Worm (Caenorhabditis elegans): ENCODE data around the gene F59E11.5.

The F59E11.5 gene

ce11 chrV:8994272-8994671 is 629 bp upstream of the F59E11.5 start (continued):
- TF ChIP-seq elt-3 (tag; optimal IDR thresholded peaks at IDR 0.05), result peak in 4 of 6 experiments; percentile 44 to 91 (median 86)
- no peak for TF ChIP-seq ama-1 (optimal IDR thresholded peaks at IDR 0.05)
- no peak for TF ChIP-seq aly-2 (tag; optimal IDR thresholded peaks at IDR 0.05)
- no peak for TF ChIP-seq nhr-84 (tag; optimal IDR thresholded peaks at IDR 0.05)
- TF ChIP-seq aha-1 (tag; optimal IDR thresholded peaks at IDR 0.05), result no peak
- TF ChIP-seq mdl-1 (tag; optimal IDR thresholded peaks at IDR 0.05), result no peak

ce11 chrV:9001175-9001574 is 6.3 kb downstream of the F59E11.5 start, which contains the start of gene F59E11.2:
Gene F59E11.2, plus strand, starts transcription at chrV:9001475.
- TF ChIP-seq ceh-8 (GFP tag; optimal IDR thresholded peaks at IDR 0.05) (no peak), sptf-1 (tag; optimal IDR thresholded peaks at IDR 0.05) (no peak), tbx-2 (tag; optimal IDR thresholded peaks at IDR 0.05) (no peak), nhr-11 (tag; optimal IDR thresholded peaks at IDR 0.05) (no peak), elt-2 (tag; optimal IDR thresholded peaks at IDR 0.05) (no peak), ama-1 (optimal IDR thresholded peaks at IDR 0.05) (no peak), ceh-82 (tag; optimal IDR thresholded peaks at IDR 0.05) (no peak), egl-27 (tag; optimal IDR thresholded peaks at IDR 0.05) (no peak), snu-23 (GFP tag; optimal IDR thresholded peaks at IDR 0.05) (no peak), zip-4 (GFP tag; optimal IDR thresholded peaks at IDR 0.05) (no peak), fkh-10 (GFP tag; optimal IDR thresholded peaks at IDR 0.05) (no peak), rnt-1 (tag; optimal IDR thresholded peaks at IDR 0.05) (no peak), aha-1 (tag; optimal IDR thresholded peaks at IDR 0.05) (no peak), sox-4 (tag; optimal IDR thresholded peaks at IDR 0.05) (no peak), ceh-88 (GFP tag; IDR thresholded peaks at IDR 0.05) (no peak), nhr-77 (tag; optimal IDR thresholded peaks at IDR 0.05) (no peak), swsn-7 (tag; optimal IDR thresholded peaks at IDR 0.05) (no peak), tlp-1 (tag; optimal IDR thresholded peaks at IDR 0.05) (no peak)

ce11 chrV:9003291-9003690 is 8.4 kb downstream of the F59E11.5 start, which contains the start of gene srx-1:
Gene srx-1, plus strand, starts transcription at chrV:9003672.
- TF ChIP-seq skn-1 (tag; optimal IDR thresholded peaks at IDR 0.05), result no peak
- TF ChIP-seq sup-37 (GFP tag; optimal IDR thresholded peaks at IDR 0.05), result no peak
- TF ChIP-seq aly-2 (tag; optimal IDR thresholded peaks at IDR 0.05), result no peak
- no peak for TF ChIP-seq lin-15B (tag; optimal IDR thresholded peaks at IDR 0.05)
- TF ChIP-seq snu-23 (GFP tag; optimal IDR thresholded peaks at IDR 0.05), result no peak
- TF ChIP-seq mdl-1 (tag; optimal IDR thresholded peaks at IDR 0.05), result no peak
- TF ChIP-seq isw-1 (GFP tag; IDR thresholded peaks at IDR 0.05), result no peak
- TF ChIP-seq egl-27 (tag; optimal IDR thresholded peaks at IDR 0.05), result no peak
- TF ChIP-seq ets-5 (GFP tag; IDR thresholded peaks at IDR 0.05), result no peak
- TF ChIP-seq ceh-90 (tag; optimal IDR thresholded peaks at IDR 0.05), result no peak
- no peak for TF ChIP-seq mef-2 (tag; optimal IDR thresholded peaks at IDR 0.05)
- TF ChIP-seq dsc-1 (tag; optimal IDR thresholded peaks at IDR 0.05), result no peak
- TF ChIP-seq C34B4.2 (tag; optimal IDR thresholded peaks at IDR 0.05), result no peak
- TF ChIP-seq snpc-4 (tag; optimal IDR thresholded peaks at IDR 0.05), result no peak
- TF ChIP-seq nhr-11 (tag; optimal IDR thresholded peaks at IDR 0.05), result no peak
- TF ChIP-seq lin-13 (GFP tag; optimal IDR thresholded peaks at IDR 0.05), result no peak
- TF ChIP-seq rnt-1 (tag; optimal IDR thresholded peaks at IDR 0.05), result no peak
- TF ChIP-seq lin-39 (tag; optimal IDR thresholded peaks at IDR 0.05), result no peak
- no peak for TF ChIP-seq ztf-4 (tag; optimal IDR thresholded peaks at IDR 0.05)

ce11 chrV:9005243-9005642 is 10.3 kb downstream of the F59E11.5 start, which contains the start of gene srx-3:
Gene srx-3, plus strand, starts transcription at chrV:9005543.
- TF ChIP-seq nhr-11 (tag; optimal IDR thresholded peaks at IDR 0.05) (no peak), dpl-1 (GFP tag; optimal IDR thresholded peaks at IDR 0.05) (no peak), tlp-1 (tag; optimal IDR thresholded peaks at IDR 0.05) (no peak), unc-130 (tag; optimal IDR thresholded peaks at IDR 0.05) (no peak), fkh-4 (tag; optimal IDR thresholded peaks at IDR 0.05; ENCODE audit: borderline replicate concordance) (no peak), C04F5.9 (tag; optimal IDR thresholded peaks at IDR 0.05) (no peak), hpl-2 (GFP tag; optimal IDR thresholded peaks at IDR 0.05) (no peak), nhr-47 (tag; optimal IDR thresholded peaks at IDR 0.05) (no peak), lsy-2 (tag; optimal IDR thresholded peaks at IDR 0.05) (no peak), snpc-4 (tag; optimal IDR thresholded peaks at IDR 0.05) (no peak), tbx-2 (tag; optimal IDR thresholded peaks at IDR 0.05) (no peak), ceh-8 (GFP tag; optimal IDR thresholded peaks at IDR 0.05) (no peak), ceh-90 (tag; optimal IDR thresholded peaks at IDR 0.05) (no peak), mab-9 (GFP tag; IDR thresholded peaks at IDR 0.05) (no peak), zip-4 (GFP tag; optimal IDR thresholded peaks at IDR 0.05) (no peak), pag-3 (tag; optimal IDR thresholded peaks at IDR 0.05; ENCODE audit: borderline replicate concordance, insufficient read depth) (no peak), aha-1 (tag; optimal IDR thresholded peaks at IDR 0.05) (no peak), sptf-1 (tag; optimal IDR thresholded peaks at IDR 0.05) (no peak)

All from whole organism, L1 larva.